Fruit fly (Drosophila melanogaster) whole organism, adult: ENCODE data around the gene Nmd3.

ENCODE experiments used
- CG11617 ChIP-seq: fragments of 200-800 bp; sonication (Bioruptor generic); optimal IDR thresholded peaks from 2 replicates; lab custom pipeline; 2017; ENCODE audit warnings: mild to moderate bottlenecking, missing biosample characterization, missing genetic modification reagents, missing genetic modification characterization
- CG12768 ChIP-seq: fragments of 200-800 bp; sonication (Bioruptor generic); optimal IDR thresholded peaks from 2 replicates; lab custom pipeline; 2017; ENCODE audit warnings: missing biosample characterization, missing genetic modification characterization, mild to moderate bottlenecking, moderate library complexity, missing genetic modification reagents
- CG1620 ChIP-seq: fragments of 200-800 bp; sonication (Bioruptor generic); optimal IDR thresholded peaks from 2 replicates; lab custom pipeline; 2016; ENCODE audit warnings: missing biosample characterization, missing genetic modification characterization
- Clk ChIP-seq: fragments of 200-800 bp; sonication (Bioruptor generic); optimal IDR thresholded peaks from 2 replicates; lab custom pipeline; 2017; ENCODE audit warnings: missing biosample characterization, missing genetic modification characterization
- cnc ChIP-seq, 2 experiments: fragments of >200 bp; optimal IDR thresholded peaks; 2 replicates each; lab custom pipeline; 2017
- kay ChIP-seq: fragments of 200-800 bp; sonication (Bioruptor generic); peaks from one replicate; lab custom pipeline; 2016; ENCODE audit warnings: missing biosample characterization, missing genetic modification characterization, borderline replicate concordance
- ovo ChIP-seq: fragments of 200-800 bp; sonication (Bioruptor generic); optimal IDR thresholded peaks from 2 replicates; lab custom pipeline; 2016; ENCODE audit warnings: missing biosample characterization, missing genetic modification characterization
- toe ChIP-seq: fragments of 200-800 bp; sonication (Bioruptor generic); optimal IDR thresholded peaks from 2 replicates; lab custom pipeline; 2016; ENCODE audit warnings: missing biosample characterization, missing genetic modification characterization

dm6 chrX:2203766-2204165 is 19.3 kb upstream of the Nmd3 start, which contains the start of gene FarO:
- no peak for TF ChIP-seq ovo (GFP tag; lab: Kevin White, UChicago)
- no peak for TF ChIP-seq cnc (optimal IDR thresholded peaks at IDR 0.05; lab: Kevin White, UChicago)
- TF ChIP-seq CG12768 = no peak
- no peak for TF ChIP-seq CG11617 (GFP tag; lab: Kevin White, UChicago)
- no peak for TF ChIP-seq CG1620 (GFP tag; lab: Kevin White, UChicago)
- no peak for TF ChIP-seq toe (GFP tag; lab: Kevin White, UChicago)
- no peak for TF ChIP-seq kay (GFP tag; lab: Kevin White, UChicago)
- no peak for TF ChIP-seq Clk
